Worm (Caenorhabditis elegans): Measurements from ENCODE around the gene F19G12.3.

DNA sequence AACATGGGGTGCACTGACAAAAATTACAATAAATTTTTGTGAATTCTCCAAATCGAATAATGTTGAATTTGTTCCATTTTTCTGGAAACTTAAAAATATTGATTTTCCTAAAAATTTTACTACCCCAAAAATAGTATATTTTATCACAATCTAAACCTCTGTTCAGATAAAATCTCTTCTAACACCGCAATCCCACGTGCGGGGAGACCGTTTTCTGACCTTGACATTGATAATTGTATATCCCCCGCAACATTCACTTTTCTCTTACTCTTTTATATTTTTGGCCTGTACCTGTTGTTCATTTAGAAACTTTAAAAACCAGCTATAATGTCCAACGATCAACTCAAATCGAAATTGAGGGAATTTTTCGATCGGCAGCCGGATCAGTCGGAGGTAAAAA is 34.2 kb downstream of the F19G12.3 start, which contains the start of gene D1005.2:
- TF ChIP-seq R02D3.7 (tag; optimal IDR thresholded peaks at IDR 0.05) (no peak), unc-62 (GFP tag; optimal IDR thresholded peaks at IDR 0.05) (no peak), alr-1 (tag; optimal IDR thresholded peaks at IDR 0.05) (no peak), dmd-4 (tag; optimal IDR thresholded peaks at IDR 0.05) (no peak), nhr-23 (tag; optimal IDR thresholded peaks at IDR 0.05) (no peak), lin-39 (tag; optimal IDR thresholded peaks at IDR 0.05) (no peak), lin-13 (GFP tag; optimal IDR thresholded peaks at IDR 0.05) (no peak), nhr-21 (tag; optimal IDR thresholded peaks at IDR 0.05) (no peak)

Measured in whole organism, L2 larva.